Worm (Caenorhabditis elegans): ENCODE measurements around the gene Y54G2A.10.

DNA sequence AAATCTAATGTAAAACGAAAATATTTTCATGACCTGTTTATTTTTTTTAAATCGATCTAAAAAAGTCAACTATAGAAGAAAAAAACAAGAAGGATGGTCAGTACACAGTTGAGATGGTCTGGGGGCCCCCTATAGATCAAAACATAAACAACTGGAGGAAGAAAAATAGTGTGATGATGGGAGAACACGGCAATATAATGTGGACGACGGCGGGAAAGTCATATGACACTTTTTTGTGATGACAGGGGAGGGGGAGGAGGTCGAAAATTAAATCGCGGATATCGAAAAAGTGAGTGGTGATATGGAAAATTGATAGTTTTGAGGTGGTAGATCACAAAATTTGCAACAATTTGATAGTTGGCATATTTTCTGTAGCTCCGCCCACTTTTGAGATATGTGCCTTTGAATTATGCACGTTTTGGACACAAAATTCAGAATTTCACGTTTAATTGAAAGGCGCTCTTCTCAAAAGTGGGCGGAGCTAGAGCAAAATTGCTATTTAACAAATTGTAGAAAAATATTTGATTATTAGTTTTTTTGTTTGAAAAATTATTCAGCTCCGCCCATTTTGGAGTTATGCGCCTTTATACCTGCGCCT is 26.0 kb upstream of the Y54G2A.10 start:
- TF ChIP-seq flt-1 (GFP tag; IDR thresholded peaks at IDR 0.05) (no peak), cog-1 (tag; optimal IDR thresholded peaks at IDR 0.05) (no peak), med-1 (GFP tag; optimal IDR thresholded peaks at IDR 0.05; ENCODE audit: insufficient read depth) (no peak), tab-1 (GFP tag; IDR thresholded peaks at IDR 0.05) (no peak), ref-1 (GFP tag; conservative IDR thresholded peaks at IDR 0.05) (no peak), ztf-23 (GFP tag; IDR thresholded peaks at IDR 0.05) (no peak), klf-2 (GFP tag; conservative IDR thresholded peaks at IDR 0.05) (no peak), T22C8.4 (GFP tag; IDR thresholded peaks at IDR 0.05) (no peak)

All from whole organism, midembryonic.